Fruit fly (Drosophila melanogaster): ENCODE measurements around the gene Ir62a.

Ir62a gene

dm6 chr3L:1576489-1577106 is 45.5 kb upstream of the Ir62a start, which contains the start of gene CG13917 (continued):
- TF ChIP-seq pho (GFP tag; optimal IDR thresholded peaks at IDR 0.05) (no peak), CG10267 (tag; optimal IDR thresholded peaks at IDR 0.05) (peak; percentile 77), cas (GFP tag; IDR thresholded peaks at IDR 0.05) (0 out of 2 replicates have a peak, but pooled peaks have one; percentile 21), CG1647 (GFP tag; optimal IDR thresholded peaks at IDR 0.05) (no peak), Hmr (GFP tag; optimal IDR thresholded peaks at IDR 0.05) (peak; percentile 71), CG17829 (tag; optimal IDR thresholded peaks at IDR 0.05) (peak; percentile 25), Bgb (GFP tag; IDR thresholded peaks at IDR 0.05; ENCODE audit: partially characterized antibody) (peak; percentile 48; the same call in 1 of the 2 replicates), CG14710 (tag; optimal IDR thresholded peaks at IDR 0.05) (peak; percentile 76), Trl (optimal IDR thresholded peaks at IDR 0.05) (no peak), Trl (GFP tag; optimal IDR thresholded peaks at IDR 0.05) (no peak), kay (GFP tag; optimal IDR thresholded peaks at IDR 0.05) (peak; percentile 1), vfl (GFP tag; optimal IDR thresholded peaks at IDR 0.05) (no peak), CG6813 (GFP tag; optimal IDR thresholded peaks at IDR 0.05) (no peak), Opbp (GFP tag; IDR thresholded peaks at IDR 0.05; ENCODE audit: partially characterized antibody) (peak; percentile 60), ems (GFP tag; optimal IDR thresholded peaks at IDR 0.05) (peak; percentile 17), Fer2 (tag; optimal IDR thresholded peaks at IDR 0.05) (no peak), E2f2 (GFP tag; IDR thresholded peaks at IDR 0.05) (peak; percentile 82), stc (GFP tag; IDR thresholded peaks at IDR 0.05) (peak; percentile 18; the same call in 1 of the 2 replicates), CG32532 (GFP tag; IDR thresholded peaks at IDR 0.05) (no peak), Chrac-16 (GFP tag; optimal IDR thresholded peaks at IDR 0.05) (no peak), nom (GFP tag; optimal IDR thresholded peaks at IDR 0.05) (peak; percentile 58), CG1603 (tag; optimal IDR thresholded peaks at IDR 0.05) (peak; percentile 66), CG6254 (GFP tag; optimal IDR thresholded peaks at IDR 0.05) (no peak), CG8359 (GFP tag; optimal IDR thresholded peaks at IDR 0.05; ENCODE audit: borderline replicate concordance) (peak; percentile 100), hbn (GFP tag; IDR thresholded peaks at IDR 0.05; ENCODE audit: partially characterized antibody) (0 out of 2 replicates have a peak, but pooled peaks have one; percentile 25), vvl (GFP tag; IDR thresholded peaks at IDR 0.05) (peak; percentile 76), Nf-YC (tag; optimal IDR thresholded peaks at IDR 0.05) (peak; percentile 24), CG31441 (GFP tag; IDR thresholded peaks at IDR 0.05) (0 out of 2 replicates have a peak, but pooled peaks have one; percentile 20), Scr (GFP tag; IDR thresholded peaks at IDR 0.05; ENCODE audit: partially characterized antibody) (0 out of 2 replicates have a peak, but pooled peaks have one; percentile 19), CG17912 (GFP tag; optimal IDR thresholded peaks at IDR 0.05) (no peak), pb (GFP tag; optimal IDR thresholded peaks at IDR 0.05) (no peak), Rfx (GFP tag; IDR thresholded peaks at IDR 0.05) (0 out of 2 replicates have a peak, but pooled peaks have one; percentile 15), stwl (tag; optimal IDR thresholded peaks at IDR 0.05) (peak; percentile 70), BEAF-32 (GFP tag; optimal IDR thresholded peaks at IDR 0.05) (peak; percentile 34), CG13287 (GFP tag; IDR thresholded peaks at IDR 0.05; ENCODE audit: partially characterized antibody) (peak; percentile 55; the same call in 1 of the 2 replicates), Sin3A (optimal IDR thresholded peaks at IDR 0.05) (peak; percentile 18), Sry-β (GFP tag; optimal IDR thresholded peaks at IDR 0.05) (no peak), twi (tag; optimal IDR thresholded peaks at IDR 0.05) (no peak), CG10321 (GFP tag; IDR thresholded peaks at IDR 0.05) (no peak), row (GFP tag; IDR thresholded peaks at IDR 0.05) (peak; percentile 31; the same call in 1 of the 3 replicates), CG11560 (tag; IDR thresholded peaks at IDR 0.05) (no peak; the same call in 2 of the 3 replicates), CkIIα-i1 (GFP tag; IDR thresholded peaks at IDR 0.05) (no peak), amos (GFP tag; IDR thresholded peaks at IDR 0.05; ENCODE audit: partially characterized antibody) (peak; percentile 46; the same call in 1 of the 2 replicates), CoRest (tag; optimal IDR thresholded peaks at IDR 0.05) (peak; percentile 60), Hmx (GFP tag; optimal IDR thresholded peaks at IDR 0.05) (no peak), Sry-δ (GFP tag; optimal IDR thresholded peaks at IDR 0.05) (peak; percentile 48), sens (GFP tag) (peak; percentile 44), abd-A (tag; optimal IDR thresholded peaks at IDR 0.05) (peak; percentile 27), MBD-R2 (GFP tag; IDR thresholded peaks at IDR 0.05) (peak; percentile 65)
